Fruit fly (Drosophila melanogaster): Measurements from ENCODE around the gene rhea.

- no peak for TF ChIP-seq Hr96 (GFP tag; optimal IDR thresholded peaks at IDR 0.05)
- TF ChIP-seq CG12768 (GFP tag; optimal IDR thresholded peaks at IDR 0.05) = no peak
- no peak for TF ChIP-seq kay (GFP tag; ENCODE audit: borderline replicate concordance)
- no peak for TF ChIP-seq Clk (GFP tag; optimal IDR thresholded peaks at IDR 0.05)
- TF ChIP-seq Mnt (GFP tag; optimal IDR thresholded peaks at IDR 0.05) = no peak
- no peak for TF ChIP-seq pad (GFP tag; optimal IDR thresholded peaks at IDR 0.05)
- no peak for TF ChIP-seq CG33017 (tag; optimal IDR thresholded peaks at IDR 0.05)
- TF ChIP-seq CG7101 (tag; optimal IDR thresholded peaks at IDR 0.05) = no peak
- no peak for TF ChIP-seq Crg-1 (GFP tag; optimal IDR thresholded peaks at IDR 0.05)
- no peak for TF ChIP-seq cnc (optimal IDR thresholded peaks at IDR 0.05)
- no peak for TF ChIP-seq tj (GFP tag; optimal IDR thresholded peaks at IDR 0.05)
- no peak for TF ChIP-seq CG7045 (GFP tag; optimal IDR thresholded peaks at IDR 0.05)
- TF ChIP-seq ovo (GFP tag; optimal IDR thresholded peaks at IDR 0.05) = no peak
These were observed 8.4 kb upstream of the rhea start for dm6 chr3L:8536387-8536786.
